Fruit fly (Drosophila melanogaster): Measurements from ENCODE around the gene CG9962.

- TF ChIP-seq CG15710 (tag; optimal IDR thresholded peaks at IDR 0.05) = no peak
- no peak for TF ChIP-seq CG13204 (GFP tag; optimal IDR thresholded peaks at IDR 0.05)
- TF ChIP-seq CG14655 (GFP tag; optimal IDR thresholded peaks at IDR 0.05) = no peak
- TF ChIP-seq gl (tag; optimal IDR thresholded peaks at IDR 0.05) = no peak
- TF ChIP-seq Pif1B (GFP tag; optimal IDR thresholded peaks at IDR 0.05) = no peak
- TF ChIP-seq CG8159 (tag; optimal IDR thresholded peaks at IDR 0.05) = peak; percentile 35
- no peak for TF ChIP-seq Ets98B (GFP tag; IDR thresholded peaks at IDR 0.05)
- TF ChIP-seq Pif1A (GFP tag; optimal IDR thresholded peaks at IDR 0.05) = no peak
- no peak for TF ChIP-seq CG4496 (GFP tag; IDR thresholded peaks at IDR 0.05)
- TF ChIP-seq Snoo (tag; optimal IDR thresholded peaks at IDR 0.05) = no peak
- no peak for TF ChIP-seq D1 (tag; optimal IDR thresholded peaks at IDR 0.05)
- no peak for TF ChIP-seq CG12605 (GFP tag; IDR thresholded peaks at IDR 0.05)
Measured at dm6 chr2L:2606725-2607124, 40.8 kb downstream of the CG9962 start.

All from whole organism, pupa.